Fruit fly (Drosophila melanogaster): Measurements from ENCODE around the gene CG11760.
A peak's percentile ranks its signal among the peaks of the same experiment; 100 is the strongest.

CG11760 gene

dm6 chr3R:8673803-8674234, 45.2 kb upstream of the CG11760 start, which contains the start of gene mRpL19 (continued):
- peak; percentile 45 for TF ChIP-seq lilli (GFP tag; optimal IDR thresholded peaks at IDR 0.05)
- peak; percentile 32 for TF ChIP-seq CG10543 (GFP tag; optimal IDR thresholded peaks at IDR 0.05)
- no peak for TF ChIP-seq HLH3B (GFP tag; IDR thresholded peaks at IDR 0.05)
- no peak for TF ChIP-seq croc (GFP tag; conservative IDR thresholded peaks at IDR 0.05)
- TF ChIP-seq CG32772 (GFP tag; IDR thresholded peaks at IDR 0.05): no peak
- TF ChIP-seq Dp (GFP tag; optimal IDR thresholded peaks at IDR 0.05): peak; percentile 31
- TF ChIP-seq CG31388 (GFP tag; optimal IDR thresholded peaks at IDR 0.05): no peak
- TF ChIP-seq CG12236 (GFP tag; optimal IDR thresholded peaks at IDR 0.05): no peak
- TF ChIP-seq Myb (GFP tag; optimal IDR thresholded peaks at IDR 0.05): no peak
- TF ChIP-seq CG17328 (GFP tag; IDR thresholded peaks at IDR 0.05): no peak
- TF ChIP-seq Asciz (GFP tag; optimal IDR thresholded peaks at IDR 0.05): no peak
- TF ChIP-seq CG2120 (GFP tag; optimal IDR thresholded peaks at IDR 0.05): peak; percentile 45
- TF ChIP-seq Gsc (GFP tag; IDR thresholded peaks at IDR 0.05): no peak
- no peak for TF ChIP-seq CG11723 (GFP tag; optimal IDR thresholded peaks at IDR 0.05)
- peak; percentile 21 for TF ChIP-seq CG34376 (GFP tag; optimal IDR thresholded peaks at IDR 0.05)
- no peak for TF ChIP-seq ase (GFP tag; IDR thresholded peaks at IDR 0.05)
- no peak for TF ChIP-seq hkb (optimal IDR thresholded peaks at IDR 0.05)
- peak; percentile 38; the same call in 1 of the 2 replicates for TF ChIP-seq hkb (GFP tag; IDR thresholded peaks at IDR 0.05)
- TF ChIP-seq Optix (GFP tag; IDR thresholded peaks at IDR 0.05): no peak
- TF ChIP-seq CG9727 (GFP tag; optimal IDR thresholded peaks at IDR 0.05): peak; percentile 26
- peak; percentile 42 for TF ChIP-seq CG7839 (tag; optimal IDR thresholded peaks at IDR 0.05)
- peak; percentile 60 for TF ChIP-seq CG11504 (tag; optimal IDR thresholded peaks at IDR 0.05)
- TF ChIP-seq lov (optimal IDR thresholded peaks at IDR 0.05): no peak
- no peak for TF ChIP-seq lov (GFP tag; IDR thresholded peaks at IDR 0.05)
- peak; percentile 50 for TF ChIP-seq Dek (tag; optimal IDR thresholded peaks at IDR 0.05)
- TF ChIP-seq D19B (GFP tag; optimal IDR thresholded peaks at IDR 0.05): no peak
- no peak for TF ChIP-seq CG11398 (GFP tag; optimal IDR thresholded peaks at IDR 0.05)
- peak; percentile 73 for TF ChIP-seq CG2712 (tag; optimal IDR thresholded peaks at IDR 0.05)
- no peak for TF ChIP-seq MTF-1 (GFP tag; optimal IDR thresholded peaks at IDR 0.05; ENCODE audit: borderline replicate concordance)
- peak in 1 of 2 experiments; percentile 48 for TF ChIP-seq Hr51 (GFP tag; optimal IDR thresholded peaks at IDR 0.05)
- no peak for TF ChIP-seq CTCF (GFP tag; optimal IDR thresholded peaks at IDR 0.05)
- no peak for TF ChIP-seq ara (GFP tag; IDR thresholded peaks at IDR 0.05)
- no peak for TF ChIP-seq CG3163 (GFP tag; optimal IDR thresholded peaks at IDR 0.05)
- TF ChIP-seq Atf6 (GFP tag; IDR thresholded peaks at IDR 0.05): no peak
- TF ChIP-seq Atf-2 (GFP tag; optimal IDR thresholded peaks at IDR 0.05): no peak
- TF ChIP-seq fd3F (GFP tag; optimal IDR thresholded peaks at IDR 0.05): no peak
- peak in 1 of 2 experiments; percentile 3 for TF ChIP-seq dpn (GFP tag; optimal IDR thresholded peaks at IDR 0.05)

- TF ChIP-seq CG10267 (tag; optimal IDR thresholded peaks at IDR 0.05) (peak; percentile 77), B-H1 (GFP tag; IDR thresholded peaks at IDR 0.05) (peak; percentile 44; the same call in 2 of the 3 replicates), sqz (GFP tag; optimal IDR thresholded peaks at IDR 0.05) (peak; percentile 30), CG17568 (GFP tag; optimal IDR thresholded peaks at IDR 0.05) (peak; percentile 31), CG13424 (tag; optimal IDR thresholded peaks at IDR 0.05) (peak; percentile 84), CG7928 (GFP tag; optimal IDR thresholded peaks at IDR 0.05) (peak; percentile 20), CG1233 (GFP tag; optimal IDR thresholded peaks at IDR 0.05) (peak; percentile 70), Sox100B (GFP tag; optimal IDR thresholded peaks at IDR 0.05) (peak; percentile 73), Elba2 (GFP tag; optimal IDR thresholded peaks at IDR 0.05) (no peak), Hr3 (GFP tag; optimal IDR thresholded peaks at IDR 0.05) (peak; percentile 78), CG3847 (GFP tag; IDR thresholded peaks at IDR 0.05) (peak; percentile 89), Trl (optimal IDR thresholded peaks at IDR 0.05) (no peak), Trl (GFP tag; optimal IDR thresholded peaks at IDR 0.05) (peak; percentile 56), CG12104 (GFP tag; optimal IDR thresholded peaks at IDR 0.05) (peak; percentile 64), CG12236 (GFP tag; optimal IDR thresholded peaks at IDR 0.05) (peak; percentile 22), BtbVII (GFP tag; optimal IDR thresholded peaks at IDR 0.05) (no peak), CG3407 (GFP tag; optimal IDR thresholded peaks at IDR 0.05) (peak; percentile 53), lov (optimal IDR thresholded peaks at IDR 0.05) (no peak), lov (GFP tag; IDR thresholded peaks at IDR 0.05) (0 out of 3 replicates have a peak, but pooled peaks have one; percentile 11), Asciz (GFP tag; optimal IDR thresholded peaks at IDR 0.05) (no peak), ci (GFP tag; IDR thresholded peaks at IDR 0.05) (no peak; the same call in 2 of the 3 replicates)
Measured at dm6 chr3R:8676560-8677000, 42.4 kb upstream of the CG11760 start, which contains the start of the genes Unc50, CG11755 and CG8043. Gene Unc50 (minus strand): TSS chr3R:8676613. Gene CG11755 (plus strand): TSS chr3R:8676915. Gene CG8043 (plus strand): TSS chr3R:8676915.
